Worm (Caenorhabditis elegans): ENCODE measurements around the gene Y62F5A.10.

Gene Y62F5A.10

ce11 chrII:11566970-11567711, 45.7 kb downstream of the Y62F5A.10 start, which contains the start of gene F54D5.5 (continued):
- TF ChIP-seq nhr-6 (tag; optimal IDR thresholded peaks at IDR 0.05) (peak; percentile 37), ZK337.2 (GFP tag; IDR thresholded peaks at IDR 0.05) (no peak), fkh-10 (GFP tag; optimal IDR thresholded peaks at IDR 0.05) (no peak), nhr-25 (tag; optimal IDR thresholded peaks at IDR 0.05; ENCODE audit: borderline replicate concordance, insufficient read depth) (no peak), nhr-102 (tag; optimal IDR thresholded peaks at IDR 0.05) (no peak), nhr-41 (GFP tag; IDR thresholded peaks at IDR 0.05) (no peak), vab-7 (GFP tag; IDR thresholded peaks at IDR 0.05) (no peak), mxl-2 (GFP tag; conservative IDR thresholded peaks at IDR 0.05) (no peak), R02D3.7 (tag; optimal IDR thresholded peaks at IDR 0.05) (no peak), lin-39 (tag; optimal IDR thresholded peaks at IDR 0.05) (no peak), ceh-20 (GFP tag; IDR thresholded peaks at IDR 0.05) (no peak), zfp-2 (tag; optimal IDR thresholded peaks at IDR 0.05) (no peak), egl-43 (GFP tag; IDR thresholded peaks at IDR 0.05) (peak; percentile 69; the same call in 1 of the 2 replicates), T26A8.4 (GFP tag; IDR thresholded peaks at IDR 0.05) (no peak), arid-1 (GFP tag; conservative IDR thresholded peaks at IDR 0.05) (no peak), unc-62 (GFP tag; optimal IDR thresholded peaks at IDR 0.05 in 1 of 2) (peak in 1 of 2 experiments; percentile 31), unc-62 (tag; optimal IDR thresholded peaks at IDR 0.05) (no peak), daf-16 (GFP tag; optimal IDR thresholded peaks at IDR 0.05) (no peak), daf-16 (tag; optimal IDR thresholded peaks at IDR 0.05) (no peak), madf-5 (GFP tag; IDR thresholded peaks at IDR 0.05) (0 out of 4 replicates have a peak, but pooled peaks of 1 of the 2 experiments have one; percentile 60), pqm-1 (tag; optimal IDR thresholded peaks at IDR 0.05) (no peak)

DNA sequence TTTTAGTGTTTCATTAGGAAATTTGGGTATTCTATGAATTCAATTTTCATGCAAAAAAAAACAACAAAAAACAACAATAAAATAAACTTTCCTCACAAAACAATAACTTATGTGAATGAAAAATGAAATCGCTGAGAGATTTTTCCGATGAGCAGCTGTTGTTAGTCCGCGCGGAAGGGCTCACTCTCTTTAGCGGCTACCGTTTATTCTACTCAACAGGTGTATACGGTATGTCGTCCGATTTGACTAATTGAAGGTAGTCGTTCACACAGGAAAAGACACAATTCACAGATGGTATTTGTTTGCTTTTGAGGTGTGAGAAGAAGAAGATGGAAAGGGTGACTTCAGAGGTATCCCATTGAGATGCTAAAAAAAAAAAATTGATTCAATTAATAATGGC, 47.3 kb downstream of the Y62F5A.10 start:
- TF ChIP-seq F37D6.2 (tag; optimal IDR thresholded peaks at IDR 0.05) (no peak), ztf-11 (tag; optimal IDR thresholded peaks at IDR 0.05) (no peak), F10B5.3 (tag; optimal IDR thresholded peaks at IDR 0.05) (no peak), daf-8 (GFP tag; IDR thresholded peaks at IDR 0.05) (no peak)

- TF ChIP-seq pqm-1 (tag; optimal IDR thresholded peaks at IDR 0.05): peak; percentile 73
- no peak for TF ChIP-seq nhr-41 (GFP tag; IDR thresholded peaks at IDR 0.05)
These were observed 47.9 kb downstream of the Y62F5A.10 start, which contains the start of the genes F54D5.23 and F54D5.4 for ce11 chrII:11569213-11569868. TSS of gene F54D5.23 (minus strand) at chrII:11569287. TSS of gene F54D5.4 (plus strand) at chrII:11569818.

DNA sequence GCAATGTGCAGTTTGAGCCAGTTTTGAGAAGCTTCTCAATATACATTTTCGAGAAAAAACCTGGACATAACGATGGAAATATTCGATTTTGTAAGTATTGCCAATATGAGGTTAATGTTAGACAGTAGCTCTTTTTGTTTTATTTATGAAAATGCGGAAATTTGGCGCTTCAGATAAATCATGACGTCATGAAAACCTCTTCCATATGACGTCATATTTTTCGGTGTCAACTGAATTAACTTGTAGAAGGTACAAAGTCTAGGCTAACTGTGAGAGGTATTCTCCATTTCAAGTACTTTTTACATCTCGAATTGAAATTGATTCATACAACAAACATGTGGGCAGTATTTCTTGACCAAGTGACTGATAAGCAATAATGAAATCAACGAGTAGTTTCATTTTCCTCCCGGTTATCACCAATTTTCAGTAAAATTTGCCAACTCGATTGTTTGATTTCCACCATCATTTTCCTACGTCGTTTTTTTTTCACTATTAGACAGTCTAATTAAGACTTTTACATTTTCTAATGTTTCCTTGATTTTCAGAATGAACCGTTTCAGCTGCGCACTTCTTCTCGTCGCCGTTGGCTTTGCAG, 50.0 kb downstream of the Y62F5A.10 start, which contains the start of gene F54D5.3:
Gene F54D5.3 (plus strand): TSS at position 546 of the 595 bp plus-strand sequence.
- TF ChIP-seq unc-62 (GFP tag; optimal IDR thresholded peaks at IDR 0.05 in 1 of 2) (peak in 1 of 2 experiments; percentile 66), unc-62 (tag; optimal IDR thresholded peaks at IDR 0.05) (no peak), pqm-1 (tag; optimal IDR thresholded peaks at IDR 0.05) (peak; percentile 91), hif-1 (tag; optimal IDR thresholded peaks at IDR 0.05) (no peak), tra-1 (GFP tag; IDR thresholded peaks at IDR 0.05) (no peak), snpc-4 (tag; optimal IDR thresholded peaks at IDR 0.05) (no peak), dmd-6 (GFP tag; IDR thresholded peaks at IDR 0.05) (peak; percentile 28; the same call in 1 of the 2 replicates), cey-2 (tag; optimal IDR thresholded peaks at IDR 0.05; ENCODE audit: borderline replicate concordance, insufficient read depth) (no peak), mdl-1 (tag; optimal IDR thresholded peaks at IDR 0.05) (no peak), saeg-2 (GFP tag; IDR thresholded peaks at IDR 0.05) (no peak), ceh-32 (tag; optimal IDR thresholded peaks at IDR 0.05; ENCODE audit: poor library complexity) (no peak), aly-2 (tag; optimal IDR thresholded peaks at IDR 0.05) (no peak), ztf-7 (tag; optimal IDR thresholded peaks at IDR 0.05) (no peak), lin-13 (GFP tag; optimal IDR thresholded peaks at IDR 0.05) (no peak), fos-1 (tag; optimal IDR thresholded peaks at IDR 0.05) (no peak), ctbp-1 (GFP tag; IDR thresholded peaks at IDR 0.05) (no peak), lin-38 (GFP tag; IDR thresholded peaks at IDR 0.05) (no peak), Y48G9A.11 (GFP tag; IDR thresholded peaks at IDR 0.05) (no peak), nhr-42 (GFP tag; IDR thresholded peaks at IDR 0.05) (no peak), ceh-28 (tag; optimal IDR thresholded peaks at IDR 0.05) (no peak), fkh-10 (GFP tag; optimal IDR thresholded peaks at IDR 0.05) (no peak)
